Worm (Caenorhabditis elegans): ENCODE measurements around the gene mrps-35.

mrps-35 gene

DNA sequence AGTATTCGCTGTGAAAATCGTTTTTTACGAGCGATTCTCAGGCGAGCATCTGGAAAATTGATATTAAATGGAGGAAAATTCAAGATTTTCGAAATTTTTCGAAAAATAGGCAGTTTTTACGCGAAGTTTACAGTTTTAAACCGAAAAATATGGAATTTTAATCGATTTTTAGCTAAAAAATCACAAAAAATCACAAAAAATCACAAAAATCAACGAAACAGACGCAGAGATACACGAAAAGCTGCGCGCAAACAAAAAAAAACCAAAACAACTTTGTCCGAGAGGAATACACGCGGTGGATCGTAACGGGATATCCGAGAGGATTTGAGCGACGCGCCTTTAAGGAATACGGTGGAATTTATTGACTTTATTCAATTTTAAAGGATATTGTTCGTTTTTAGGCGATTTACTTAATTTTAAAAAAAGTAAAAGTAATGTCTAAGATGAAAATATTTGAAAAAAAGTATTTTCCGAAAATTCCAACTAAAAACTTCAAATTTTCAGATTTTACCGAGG, 11.5 kb upstream of the mrps-35 start, which contains the start of gene Y39B6A.42:
Gene Y39B6A.42 (minus strand): TSS at position 51 of the 516 bp plus-strand sequence.
- TF ChIP-seq ets-7 (tag; optimal IDR thresholded peaks at IDR 0.05): no peak
- no peak for TF ChIP-seq hmg-4 (GFP tag; optimal IDR thresholded peaks at IDR 0.05)
- no peak for TF ChIP-seq scrt-1 (GFP tag; IDR thresholded peaks at IDR 0.05)
- TF ChIP-seq hnd-1 (tag; optimal IDR thresholded peaks at IDR 0.05): no peak
- no peak for TF ChIP-seq ceh-36 (tag; optimal IDR thresholded peaks at IDR 0.05)
- TF ChIP-seq ceh-13 (GFP tag; optimal IDR thresholded peaks at IDR 0.05): no peak
- no peak for TF ChIP-seq B0310.2 (tag; optimal IDR thresholded peaks at IDR 0.05)
- TF ChIP-seq F13C5.2 (tag; optimal IDR thresholded peaks at IDR 0.05): no peak
- no peak for TF ChIP-seq flt-1 (GFP tag; IDR thresholded peaks at IDR 0.05)
- TF ChIP-seq tbx-11 (GFP tag; IDR thresholded peaks at IDR 0.05): no peak
- TF ChIP-seq tra-4 (tag; optimal IDR thresholded peaks at IDR 0.05): no peak
- TF ChIP-seq sea-1 (GFP tag; conservative IDR thresholded peaks at IDR 0.05): no peak
- no peak for TF ChIP-seq tbx-37 (GFP tag; conservative IDR thresholded peaks at IDR 0.05)

DNA sequence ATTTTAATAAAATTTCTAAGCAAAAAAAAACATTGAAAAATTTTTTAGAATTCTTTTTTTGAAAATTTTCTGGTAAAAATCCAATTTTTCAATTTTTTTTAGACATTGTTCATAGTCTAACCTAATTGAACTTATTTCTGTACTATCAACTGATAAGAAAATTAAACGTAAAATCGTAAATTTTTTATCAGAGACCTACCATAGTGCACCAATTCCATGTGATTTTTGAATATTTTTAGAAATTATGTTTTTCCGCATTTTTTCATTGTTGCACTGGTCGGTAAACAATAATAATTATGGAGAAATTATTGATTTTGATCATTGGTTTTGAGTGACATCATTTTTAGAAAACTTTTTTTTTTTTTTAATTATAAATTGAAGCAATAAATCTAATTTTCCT, 4.6 kb upstream of the mrps-35 start:
- TF ChIP-seq pes-1 (GFP tag; IDR thresholded peaks at IDR 0.05) (no peak), flt-1 (GFP tag; IDR thresholded peaks at IDR 0.05) (no peak), ama-1 (optimal IDR thresholded peaks at IDR 0.05) (no peak), hmbx-1 (tag; optimal IDR thresholded peaks at IDR 0.05) (no peak), aly-1 (tag; optimal IDR thresholded peaks at IDR 0.05) (no peak), tbx-37 (GFP tag; conservative IDR thresholded peaks at IDR 0.05) (no peak), scrt-1 (GFP tag; IDR thresholded peaks at IDR 0.05) (no peak), F13C5.2 (tag; optimal IDR thresholded peaks at IDR 0.05) (no peak), tra-4 (tag; optimal IDR thresholded peaks at IDR 0.05) (no peak), B0310.2 (tag; optimal IDR thresholded peaks at IDR 0.05) (no peak), ets-7 (tag; optimal IDR thresholded peaks at IDR 0.05) (no peak), ceh-13 (GFP tag; optimal IDR thresholded peaks at IDR 0.05) (no peak), hnd-1 (tag; optimal IDR thresholded peaks at IDR 0.05) (no peak), sea-1 (GFP tag; conservative IDR thresholded peaks at IDR 0.05) (no peak), tbx-11 (GFP tag; IDR thresholded peaks at IDR 0.05) (no peak)

DNA sequence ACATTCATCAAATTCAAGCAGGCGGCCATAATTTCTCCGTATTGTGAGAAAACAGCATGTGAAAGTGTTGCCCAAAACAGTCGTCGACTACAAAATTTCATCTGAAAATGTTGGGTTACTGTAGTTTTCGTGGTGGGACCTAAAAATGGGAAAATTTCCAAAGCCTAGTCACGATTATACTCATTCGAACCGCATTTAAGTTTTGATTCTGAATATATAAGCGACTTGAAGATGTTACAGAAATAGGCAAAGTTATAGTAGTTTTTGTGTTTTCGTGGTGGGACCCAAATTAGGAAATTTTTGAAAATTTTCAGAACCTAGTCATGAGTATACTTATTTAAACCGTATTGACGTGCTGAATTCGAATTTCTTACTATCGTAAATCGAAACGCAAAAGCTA, 3.2 kb upstream of the mrps-35 start, which contains the start of gene Y39B6A.41:
Gene Y39B6A.41 (minus strand): TSS at position 101 of the 400 bp plus-strand sequence.
- TF ChIP-seq B0310.2 (tag; optimal IDR thresholded peaks at IDR 0.05) (no peak), ama-1 (optimal IDR thresholded peaks at IDR 0.05) (no peak), scrt-1 (GFP tag; IDR thresholded peaks at IDR 0.05) (no peak), hmbx-1 (tag; optimal IDR thresholded peaks at IDR 0.05) (no peak), flt-1 (GFP tag; IDR thresholded peaks at IDR 0.05) (no peak), ceh-13 (GFP tag; optimal IDR thresholded peaks at IDR 0.05) (no peak)

DNA sequence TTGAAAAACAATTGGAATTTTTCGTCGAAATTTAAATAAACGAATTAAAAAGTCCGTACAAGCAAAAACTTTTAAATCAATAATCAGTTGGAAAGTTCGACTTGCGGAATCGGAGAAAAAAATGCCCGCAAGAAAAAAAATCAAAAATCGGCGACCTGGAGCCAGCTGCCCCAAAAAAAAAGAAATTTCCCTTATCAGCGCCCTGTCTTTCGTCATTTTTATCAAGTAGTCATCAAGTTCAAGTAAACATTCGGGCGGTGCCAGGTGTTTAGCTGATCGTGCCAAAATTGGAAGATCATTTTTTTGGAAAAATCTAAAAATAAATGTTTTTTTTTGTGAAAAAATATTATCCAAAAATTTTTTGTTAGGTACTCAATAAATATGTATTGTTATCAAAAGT, 2.8 kb upstream of the mrps-35 start:
- TF ChIP-seq ceh-13 (GFP tag; optimal IDR thresholded peaks at IDR 0.05) (no peak), tbx-37 (GFP tag; conservative IDR thresholded peaks at IDR 0.05) (no peak), tra-4 (tag; optimal IDR thresholded peaks at IDR 0.05) (no peak), ama-1 (optimal IDR thresholded peaks at IDR 0.05) (no peak), sea-1 (GFP tag; conservative IDR thresholded peaks at IDR 0.05) (no peak), F13C5.2 (tag; optimal IDR thresholded peaks at IDR 0.05) (no peak), flt-1 (GFP tag; IDR thresholded peaks at IDR 0.05) (no peak), hmg-4 (GFP tag; optimal IDR thresholded peaks at IDR 0.05) (no peak), B0310.2 (tag; optimal IDR thresholded peaks at IDR 0.05) (no peak), ets-7 (tag; optimal IDR thresholded peaks at IDR 0.05) (no peak), ceh-36 (tag; optimal IDR thresholded peaks at IDR 0.05) (no peak), hmbx-1 (tag; optimal IDR thresholded peaks at IDR 0.05) (no peak)

DNA sequence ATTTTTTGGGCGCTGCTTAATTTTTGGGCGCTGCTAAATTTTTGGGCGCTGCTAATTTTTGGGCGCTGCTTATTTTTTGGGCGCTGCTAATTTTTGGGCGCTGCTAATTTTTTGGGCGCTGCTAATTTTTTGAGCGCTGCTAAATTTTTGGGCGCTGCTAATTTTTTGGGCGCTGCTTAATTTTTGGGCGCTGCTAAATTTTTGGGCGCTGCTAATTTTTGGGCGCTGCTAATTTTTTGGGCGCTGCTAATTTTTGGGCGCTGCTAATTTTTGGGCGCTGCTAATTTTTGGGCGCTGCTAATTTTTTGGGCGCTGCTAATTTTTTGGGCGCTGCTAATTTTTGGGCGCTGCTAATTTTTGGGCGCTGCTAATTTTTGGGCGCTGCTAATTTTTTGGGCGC, 1.0 kb upstream of the mrps-35 start:
- TF ChIP-seq pes-1 (GFP tag; IDR thresholded peaks at IDR 0.05) (peak; percentile 60), tbx-37 (GFP tag; conservative IDR thresholded peaks at IDR 0.05) (0 out of 2 replicates have a peak, but pooled peaks have one; percentile 16)

DNA sequence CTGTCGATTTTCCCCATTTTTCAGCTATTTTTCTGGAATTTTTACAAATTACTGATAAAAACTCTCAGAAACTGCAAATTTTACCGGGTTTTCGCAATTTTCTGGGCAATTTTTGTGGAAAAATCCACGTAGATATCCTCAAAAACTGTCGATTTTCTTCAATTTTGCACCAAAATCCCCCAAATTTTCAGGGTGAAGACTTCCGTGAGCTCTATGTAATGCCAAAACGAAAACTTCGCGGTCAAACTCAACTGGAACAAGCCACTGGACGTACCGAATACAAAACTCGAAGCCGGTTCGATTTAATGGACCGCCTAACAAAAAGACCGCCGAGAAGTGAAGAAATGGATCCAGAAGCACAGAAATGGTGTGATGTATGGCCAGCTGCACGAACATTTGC, 630 bp downstream of the mrps-35 start:
- TF ChIP-seq ets-7 (tag; optimal IDR thresholded peaks at IDR 0.05) (no peak), tbx-37 (GFP tag; conservative IDR thresholded peaks at IDR 0.05) (no peak), ceh-36 (tag; optimal IDR thresholded peaks at IDR 0.05) (no peak), tra-4 (tag; optimal IDR thresholded peaks at IDR 0.05) (no peak), ceh-13 (GFP tag; optimal IDR thresholded peaks at IDR 0.05) (no peak), hnd-1 (tag; optimal IDR thresholded peaks at IDR 0.05) (no peak), hmg-4 (GFP tag; optimal IDR thresholded peaks at IDR 0.05) (no peak), aly-1 (tag; optimal IDR thresholded peaks at IDR 0.05) (no peak), flt-1 (GFP tag; IDR thresholded peaks at IDR 0.05) (no peak), tbx-11 (GFP tag; IDR thresholded peaks at IDR 0.05) (no peak), hmbx-1 (tag; optimal IDR thresholded peaks at IDR 0.05) (no peak), B0310.2 (tag; optimal IDR thresholded peaks at IDR 0.05) (no peak), scrt-1 (GFP tag; IDR thresholded peaks at IDR 0.05) (no peak), pes-1 (GFP tag; IDR thresholded peaks at IDR 0.05) (no peak), F13C5.2 (tag; optimal IDR thresholded peaks at IDR 0.05) (no peak), ama-1 (optimal IDR thresholded peaks at IDR 0.05) (no peak), sea-1 (GFP tag; conservative IDR thresholded peaks at IDR 0.05) (no peak)

DNA sequence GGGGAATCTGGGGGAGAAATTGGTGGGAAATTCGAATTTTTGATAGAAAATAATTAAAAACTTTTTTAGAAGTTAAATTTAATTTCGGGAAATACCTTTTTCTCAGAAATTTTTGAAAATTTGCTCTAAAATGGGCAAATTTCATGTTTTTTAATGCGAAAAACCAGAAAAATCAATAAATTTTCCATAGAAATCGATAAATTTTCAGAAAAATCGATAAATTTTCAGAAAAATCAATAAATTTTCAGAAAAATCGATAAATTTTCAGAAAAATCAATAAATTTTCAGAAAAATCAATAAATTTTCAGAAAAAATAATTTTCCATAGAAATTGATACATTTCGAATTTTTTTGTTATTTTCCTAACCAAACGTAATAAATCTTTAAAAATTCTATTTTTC, 5.0 kb downstream of the mrps-35 start:
- TF ChIP-seq hnd-1 (tag; optimal IDR thresholded peaks at IDR 0.05): no peak
- no peak for TF ChIP-seq aly-1 (tag; optimal IDR thresholded peaks at IDR 0.05)
- TF ChIP-seq ets-7 (tag; optimal IDR thresholded peaks at IDR 0.05): no peak
- TF ChIP-seq hmbx-1 (tag; optimal IDR thresholded peaks at IDR 0.05): no peak
- no peak for TF ChIP-seq ceh-13 (GFP tag; optimal IDR thresholded peaks at IDR 0.05)
- TF ChIP-seq scrt-1 (GFP tag; IDR thresholded peaks at IDR 0.05): no peak
- no peak for TF ChIP-seq flt-1 (GFP tag; IDR thresholded peaks at IDR 0.05)
- TF ChIP-seq tbx-11 (GFP tag; IDR thresholded peaks at IDR 0.05): no peak
